Worm (Caenorhabditis elegans) whole organism, early embryonic: Measurements from ENCODE around the gene ced-6.

Source experiments
- B0310.2 ChIP-seq: sonication (generic microtip); optimal IDR thresholded peaks from 2 replicates; lab custom pipeline; 2016; ENCODE audit warnings: mild to moderate bottlenecking, missing genetic modification characterization, missing compliant biosample characterization
- F13C5.2 ChIP-seq: sonication (generic microtip); optimal IDR thresholded peaks from 2 replicates; lab custom pipeline; 2017; ENCODE audit warnings: mild to moderate bottlenecking, missing genetic modification characterization, inconsistent platforms, missing compliant biosample characterization
- aly-1 ChIP-seq: sonication (generic microtip); optimal IDR thresholded peaks from 2 replicates; lab custom pipeline; 2016; ENCODE audit warnings: missing genetic modification characterization, missing compliant biosample characterization
- ama-1 ChIP-seq: fragments of 150-350 bp; optimal IDR thresholded peaks from 2 replicates; lab custom pipeline; 2014
- ceh-13 ChIP-seq: fragments of 200-800 bp; sonication (Bioruptor generic); optimal IDR thresholded peaks from 2 replicates; lab custom pipeline; 2018; ENCODE audit warnings: mild to moderate bottlenecking, missing genetic modification characterization, missing compliant biosample characterization
- ceh-36 ChIP-seq: sonication (generic microtip); optimal IDR thresholded peaks from 2 replicates; lab custom pipeline; 2016; ENCODE audit warnings: missing genetic modification characterization, inconsistent platforms, missing compliant biosample characterization
- flt-1 ChIP-seq: fragments of 200-800 bp; sonication (Bioruptor generic); IDR thresholded peaks from 2 replicates; pipeline ENCODE4 v1.3.6; 2022; ENCODE audit warnings: missing genetic modification characterization, missing compliant biosample characterization
- hmbx-1 ChIP-seq: sonication (generic microtip); optimal IDR thresholded peaks from 2 replicates; lab custom pipeline; 2016; ENCODE audit warnings: mild to moderate bottlenecking, missing genetic modification characterization, missing compliant biosample characterization
- pes-1 ChIP-seq: fragments of 200-800 bp; sonication (Bioruptor generic); IDR thresholded peaks from 2 replicates; pipeline ENCODE4 v1.3.6; 2022; ENCODE audit warnings: missing genetic modification reagents, missing genetic modification characterization, missing compliant biosample characterization
- scrt-1 ChIP-seq: fragments of 200-800 bp; sonication (Bioruptor generic); IDR thresholded peaks from 2 replicates; pipeline ENCODE4 v1.3.6; 2022; ENCODE audit warnings: missing genetic modification characterization, missing compliant biosample characterization
- sea-1 ChIP-seq: fragments of 200-800 bp; sonication (Bioruptor generic); conservative IDR thresholded peaks from 2 replicates; pipeline ENCODE4 v1.3.6; 2022; ENCODE audit warnings: missing genetic modification characterization, missing compliant biosample characterization
- tbx-11 ChIP-seq: fragments of 200-800 bp; sonication (Bioruptor generic); IDR thresholded peaks from 2 replicates; pipeline ENCODE4 v1.3.6; 2022; ENCODE audit warnings: missing genetic modification characterization, missing compliant biosample characterization
- tra-4 ChIP-seq: sonication (generic microtip); optimal IDR thresholded peaks from 2 replicates; lab custom pipeline; 2017; ENCODE audit warnings: missing genetic modification characterization, missing compliant biosample characterization

DNA sequence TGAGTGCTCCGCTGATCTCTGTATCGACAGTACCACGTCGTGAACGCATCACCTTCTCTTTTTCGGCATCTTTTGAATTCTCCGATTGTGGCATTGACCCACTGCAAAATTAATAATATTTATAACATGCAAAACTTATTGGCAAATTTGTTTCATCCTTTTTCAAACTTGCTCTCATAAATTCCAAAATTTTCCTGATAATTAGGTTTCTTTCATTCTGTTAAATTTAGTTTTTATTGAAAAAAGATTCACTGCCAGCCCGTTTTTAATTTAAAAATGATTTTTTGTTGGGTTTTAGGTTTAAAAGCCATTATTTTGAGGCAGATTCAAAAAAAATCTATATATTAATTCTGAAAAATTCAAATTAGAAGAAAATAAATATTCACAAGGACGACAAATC is 4.4 kb downstream of the ced-6 start, which contains the start of gene wdr-37:
- TF ChIP-seq tbx-11 (no peak), ceh-36 (tag; lab: Kevin White, UChicago) (no peak), sea-1 (GFP tag; lab: Robert Waterston, UW) (no peak), B0310.2 (no peak), ceh-13 (GFP tag; lab: Kevin White, UChicago) (no peak), F13C5.2 (tag; lab: Kevin White, UChicago) (no peak), aly-1 (tag; lab: Kevin White, UChicago) (no peak), hmbx-1 (tag; lab: Kevin White, UChicago) (no peak), ama-1 (no peak), flt-1 (no peak), scrt-1 (GFP tag; lab: Robert Waterston, UW) (no peak), pes-1 (GFP tag; lab: Robert Waterston, UW) (no peak), tra-4 (tag; lab: Kevin White, UChicago) (no peak)
